Worm (Caenorhabditis elegans) whole organism, L2 larva: ENCODE data around the gene abch-1.
A peak's percentile ranks its signal among the peaks of the same experiment; 100 is the strongest.

Experiments
- C34F6.9 ChIP-seq: fragments of 150-350 bp; optimal IDR thresholded peaks from 2 replicates; lab custom pipeline; 2014; ENCODE audit warnings: missing biosample characterization, missing genetic modification characterization
- F13H6.1 ChIP-seq: sonication (generic microtip); optimal IDR thresholded peaks from 2 replicates; lab custom pipeline; 2016; ENCODE audit warnings: missing genetic modification characterization, missing compliant biosample characterization
- R02D3.7 ChIP-seq: fragments of 150-350 bp; optimal IDR thresholded peaks from 2 replicates; lab custom pipeline; 2014; ENCODE audit warnings: missing biosample characterization, missing genetic modification characterization
- Y55F3AM.14 ChIP-seq: fragments of 200-800 bp; sonication (Bioruptor generic); optimal IDR thresholded peaks from 2 replicates; lab custom pipeline; 2018; ENCODE audit warnings: mild to moderate bottlenecking, missing genetic modification characterization, missing compliant biosample characterization
- ZK546.5 ChIP-seq: sonication (generic microtip); optimal IDR thresholded peaks from 2 replicates; lab custom pipeline; 2017; ENCODE audit warnings: missing biosample characterization, missing genetic modification characterization
- alr-1 ChIP-seq: fragments of 150-350 bp; optimal IDR thresholded peaks from 2 replicates; lab custom pipeline; 2014; ENCODE audit warnings: missing biosample characterization, missing genetic modification characterization
- aly-2 ChIP-seq: fragments of 150-350 bp; optimal IDR thresholded peaks from 2 replicates; lab custom pipeline; 2014; ENCODE audit warnings: missing biosample characterization, missing genetic modification characterization
- ama-1 ChIP-seq: fragments of 150-350 bp; optimal IDR thresholded peaks from 2 replicates; lab custom pipeline; 2018; ENCODE audit warnings: inconsistent platforms
- blmp-1 ChIP-seq: sonication (generic microtip); optimal IDR thresholded peaks from 2 replicates; lab custom pipeline; 2017; ENCODE audit warnings: missing genetic modification characterization, mild to moderate bottlenecking, missing compliant biosample characterization, antibody characterized with exemption, moderate library complexity; ENCODE audit not compliant: insufficient read depth
- ceh-16 ChIP-seq: fragments of 150-350 bp; optimal IDR thresholded peaks from 2 replicates; lab custom pipeline; 2014; ENCODE audit warnings: missing biosample characterization, missing genetic modification characterization
- ceh-82 ChIP-seq: fragments of 150-350 bp; optimal IDR thresholded peaks from 2 replicates; lab custom pipeline; 2014; ENCODE audit warnings: missing biosample characterization, missing genetic modification characterization
- crh-2 ChIP-seq: sonication (generic microtip); optimal IDR thresholded peaks from 2 replicates; lab custom pipeline; 2017; ENCODE audit warnings: missing biosample characterization, missing genetic modification characterization
- dmd-4 ChIP-seq: sonication (generic microtip); optimal IDR thresholded peaks from 2 replicates; lab custom pipeline; 2017; ENCODE audit warnings: missing biosample characterization, missing genetic modification characterization
- egl-27 ChIP-seq: sonication (generic microtip); optimal IDR thresholded peaks from 3 replicates; lab custom pipeline; 2017; ENCODE audit warnings: missing biosample characterization, missing genetic modification reagents, missing genetic modification characterization
- elt-1 ChIP-seq: fragments of 150-350 bp; optimal IDR thresholded peaks from 2 replicates; lab custom pipeline; 2014; ENCODE audit warnings: missing biosample characterization, missing genetic modification characterization
- elt-3 ChIP-seq: sonication (generic microtip); optimal IDR thresholded peaks from 2 replicates; lab custom pipeline; 2017; ENCODE audit warnings: missing biosample characterization, missing genetic modification characterization
- fos-1 ChIP-seq: fragments of 150-350 bp; optimal IDR thresholded peaks from 2 replicates; lab custom pipeline; 2014; ENCODE audit warnings: missing biosample characterization, missing genetic modification characterization
- gmeb-1 ChIP-seq: fragments of 150-350 bp; optimal IDR thresholded peaks from 2 replicates; lab custom pipeline; 2014; ENCODE audit warnings: missing biosample characterization, missing genetic modification characterization
- lin-11 ChIP-seq: fragments of 150-350 bp; sonication (generic microtip); optimal IDR thresholded peaks from 2 replicates; lab custom pipeline; 2014; ENCODE audit warnings: missing biosample characterization, missing genetic modification characterization, inconsistent platforms, mixed read lengths
- lin-13 ChIP-seq: fragments of 150-350 bp; optimal IDR thresholded peaks from 2 replicates; lab custom pipeline; 2014; ENCODE audit warnings: missing biosample characterization, missing genetic modification reagents, missing genetic modification characterization
- lin-39 ChIP-seq: fragments of 150-350 bp; optimal IDR thresholded peaks from 2 replicates; lab custom pipeline; 2014; ENCODE audit warnings: missing biosample characterization, missing genetic modification reagents, missing genetic modification characterization
- lsy-2 ChIP-seq, 2 experiments: fragments of 150-350 bp in 1 of 2; sonication (generic microtip) in 1 of 2; optimal IDR thresholded peaks; 2 replicates each; lab custom pipeline; 2014 to 2017; ENCODE audit warnings: missing biosample characterization in 2 of 2, missing genetic modification characterization in 2 of 2
- mab-5 ChIP-seq: fragments of 150-350 bp; optimal IDR thresholded peaks from 2 replicates; lab custom pipeline; 2014; ENCODE audit warnings: missing biosample characterization, missing genetic modification characterization
- mbf-1 ChIP-seq: sonication (generic microtip); optimal IDR thresholded peaks from 2 replicates; lab custom pipeline; 2017; ENCODE audit warnings: missing biosample characterization, missing genetic modification characterization
- mdl-1 ChIP-seq, 2 experiments: fragments of 150-350 bp in 1 of 2; sonication (generic microtip) in 1 of 2; optimal IDR thresholded peaks; 2 replicates each; lab custom pipeline; 2017; ENCODE audit warnings: missing biosample characterization in 2 of 2, missing genetic modification characterization in 2 of 2
- nhr-10 ChIP-seq: sonication (generic microtip); optimal IDR thresholded peaks from 2 replicates; lab custom pipeline; 2017; ENCODE audit warnings: missing biosample characterization, missing genetic modification characterization
- nhr-11 ChIP-seq: fragments of 150-350 bp; optimal IDR thresholded peaks from 2 replicates; lab custom pipeline; 2014; ENCODE audit warnings: missing biosample characterization, missing genetic modification characterization
- nhr-12 ChIP-seq: fragments of 150-350 bp; optimal IDR thresholded peaks from 2 replicates; lab custom pipeline; 2014; ENCODE audit warnings: missing biosample characterization, missing genetic modification characterization
- nhr-129 ChIP-seq: fragments of 150-350 bp; optimal IDR thresholded peaks from 2 replicates; lab custom pipeline; 2014; ENCODE audit warnings: missing biosample characterization, missing genetic modification characterization
- nhr-21 ChIP-seq: fragments of 150-350 bp; optimal IDR thresholded peaks from 2 replicates; lab custom pipeline; 2014; ENCODE audit warnings: missing biosample characterization, missing genetic modification characterization
- nhr-23 ChIP-seq: fragments of 150-350 bp; optimal IDR thresholded peaks from 2 replicates; lab custom pipeline; 2014; ENCODE audit warnings: missing biosample characterization, missing genetic modification reagents, missing genetic modification characterization
- nhr-237 ChIP-seq: fragments of 150-350 bp; optimal IDR thresholded peaks from 2 replicates; lab custom pipeline; 2014; ENCODE audit warnings: missing biosample characterization, missing genetic modification characterization
- nhr-25 ChIP-seq: fragments of 150-350 bp; sonication (generic microtip); optimal IDR thresholded peaks from 3 replicates; lab custom pipeline; 2014; ENCODE audit warnings: missing biosample characterization, missing genetic modification characterization
- nhr-6 ChIP-seq: fragments of 150-350 bp; optimal IDR thresholded peaks from 2 replicates; lab custom pipeline; 2014; ENCODE audit warnings: missing biosample characterization, missing genetic modification characterization
- nhr-77 ChIP-seq: fragments of 150-350 bp; optimal IDR thresholded peaks from 2 replicates; lab custom pipeline; 2014; ENCODE audit warnings: missing biosample characterization, missing genetic modification characterization
- peb-1 ChIP-seq: fragments of 150-350 bp; optimal IDR thresholded peaks from 2 replicates; lab custom pipeline; 2014; ENCODE audit warnings: missing biosample characterization, missing genetic modification characterization
- sem-4 ChIP-seq: fragments of 150-350 bp; optimal IDR thresholded peaks from 2 replicates; lab custom pipeline; 2014; ENCODE audit warnings: missing biosample characterization, missing genetic modification reagents, missing genetic modification characterization
- skn-1 ChIP-seq: sonication (generic microtip); optimal IDR thresholded peaks from 2 replicates; lab custom pipeline; 2017; ENCODE audit warnings: missing biosample characterization, missing genetic modification characterization
- sma-3 ChIP-seq: sonication (generic microtip); optimal IDR thresholded peaks from 2 replicates; lab custom pipeline; 2016; ENCODE audit warnings: missing genetic modification reagents, missing genetic modification characterization, missing compliant biosample characterization
- sma-9 ChIP-seq, 2 experiments: fragments of 150-350 bp in 1 of 2; sonication (generic microtip) in 1 of 2; optimal IDR thresholded peaks; 2 replicates each; lab custom pipeline; 2014 to 2016; ENCODE audit warnings: missing genetic modification characterization in 2 of 2, mild to moderate bottlenecking in 1 of 2, missing biosample characterization in 1 of 2, missing compliant biosample characterization in 1 of 2, missing genetic modification reagents in 1 of 2, moderate library complexity in 1 of 2
- snpc-4 ChIP-seq: fragments of 150-350 bp; optimal IDR thresholded peaks from 2 replicates; lab custom pipeline; 2014; ENCODE audit warnings: missing biosample characterization, missing genetic modification characterization
- unc-39 ChIP-seq: fragments of 150-350 bp; optimal IDR thresholded peaks from 2 replicates; lab custom pipeline; 2014; ENCODE audit warnings: missing biosample characterization, missing genetic modification characterization
- unc-55 ChIP-seq: fragments of 150-350 bp; sonication (generic microtip); optimal IDR thresholded peaks from 3 replicates; lab custom pipeline; 2014; ENCODE audit warnings: missing biosample characterization, missing genetic modification reagents, missing genetic modification characterization
- unc-62 ChIP-seq: fragments of 150-350 bp; optimal IDR thresholded peaks from 2 replicates; lab custom pipeline; 2014; ENCODE audit warnings: missing biosample characterization, missing genetic modification reagents, missing genetic modification characterization
- zag-1 ChIP-seq: fragments of 150-350 bp; optimal IDR thresholded peaks from 2 replicates; lab custom pipeline; 2014; ENCODE audit warnings: missing biosample characterization, missing genetic modification characterization
- ztf-1 ChIP-seq: fragments of 200-800 bp; sonication (Bioruptor generic); conservative IDR thresholded peaks from 2 replicates; pipeline ENCODE4 v1.3.6; 2022; ENCODE audit warnings: missing genetic modification characterization, missing compliant biosample characterization
- ztf-11 ChIP-seq: sonication (generic microtip); optimal IDR thresholded peaks from 2 replicates; lab custom pipeline; 2017; ENCODE audit warnings: missing biosample characterization, missing genetic modification characterization
- ztf-4 ChIP-seq: fragments of 150-350 bp; optimal IDR thresholded peaks from 2 replicates; lab custom pipeline; 2014; ENCODE audit warnings: missing biosample characterization, missing genetic modification characterization

Gene abch-1

ce11 chrII:6535957-6536424 lies 4.6 kb upstream of the abch-1 start, which contains the start of gene utp-20:
Gene utp-20 (plus strand): TSS chrII:6536374.
- no peak for TF ChIP-seq ceh-82
- peak; percentile 44 for TF ChIP-seq crh-2 (tag; lab: Kevin White, UChicago)
- TF ChIP-seq skn-1 (tag; lab: Kevin White, UChicago) = no peak
- TF ChIP-seq Y55F3AM.14 (GFP tag; lab: Kevin White, UChicago) = no peak
- TF ChIP-seq nhr-12 (tag; lab: Kevin White, UChicago) = no peak
- no peak for TF ChIP-seq fos-1
- no peak for TF ChIP-seq sem-4 (tag; lab: Kevin White, UChicago)
- TF ChIP-seq mab-5 (tag; lab: Kevin White, UChicago) = peak; percentile 13
- peak; percentile 87 for TF ChIP-seq unc-55 (GFP tag; lab: Kevin White, UChicago)
- TF ChIP-seq nhr-77 (tag; lab: Kevin White, UChicago) = no peak
- TF ChIP-seq nhr-10 = no peak
- peak; percentile 55 for TF ChIP-seq sma-3 (GFP tag; lab: Kevin White, UChicago)
- TF ChIP-seq ama-1 (lab: Kevin White, UChicago) = no peak
- no peak for TF ChIP-seq lin-11 (tag; lab: Kevin White, UChicago)
- no peak for TF ChIP-seq unc-39 (tag; lab: Kevin White, UChicago)
- TF ChIP-seq nhr-11 (tag; lab: Kevin White, UChicago) = no peak
- no peak for TF ChIP-seq ztf-1 (GFP tag; lab: Robert Waterston, UW)
- TF ChIP-seq ZK546.5 (tag; lab: Kevin White, UChicago) = no peak
- no peak for TF ChIP-seq peb-1 (tag; lab: Kevin White, UChicago)
- no peak for TF ChIP-seq nhr-237 (tag; lab: Kevin White, UChicago)
- TF ChIP-seq nhr-6 (tag; lab: Kevin White, UChicago) = no peak
- no peak for TF ChIP-seq unc-62 (GFP tag; lab: Kevin White, UChicago)
- TF ChIP-seq zag-1 = no peak
- no peak for TF ChIP-seq mbf-1 (tag; lab: Kevin White, UChicago)
- peak; percentile 64 for TF ChIP-seq C34F6.9 (tag; lab: Kevin White, UChicago)
- no peak for TF ChIP-seq R02D3.7 (tag; lab: Kevin White, UChicago)
- no peak for TF ChIP-seq ztf-11 (tag; lab: Kevin White, UChicago)
- no peak for TF ChIP-seq lin-39 (tag; lab: Kevin White, UChicago)
- peak; percentile 90 for TF ChIP-seq gmeb-1
- no peak for TF ChIP-seq mdl-1 (tag; optimal IDR thresholded peaks at IDR 0.05; lab: Kevin White, UChicago)
- no peak for TF ChIP-seq aly-2
- no peak for TF ChIP-seq ceh-16
- TF ChIP-seq dmd-4 (tag; lab: Kevin White, UChicago) = no peak
- TF ChIP-seq snpc-4 (tag; lab: Kevin White, UChicago) = no peak
- TF ChIP-seq elt-3 (tag; lab: Kevin White, UChicago) = no peak
- TF ChIP-seq alr-1 = no peak
- TF ChIP-seq lin-13 (GFP tag; lab: Kevin White, UChicago) = peak; percentile 44
- peak; percentile 5 for TF ChIP-seq F13H6.1 (tag; lab: Kevin White, UChicago)
- peak; percentile 61 for TF ChIP-seq nhr-129 (tag; lab: Kevin White, UChicago)
- TF ChIP-seq nhr-21 (tag; lab: Kevin White, UChicago) = no peak
- no peak for TF ChIP-seq ztf-4
- no peak for TF ChIP-seq blmp-1
- no peak for TF ChIP-seq elt-1 (tag; lab: Kevin White, UChicago)
- peak; percentile 30 for TF ChIP-seq sma-9 (GFP tag; optimal IDR thresholded peaks at IDR 0.05; lab: Kevin White, UChicago)
- no peak for TF ChIP-seq sma-9 (tag; optimal IDR thresholded peaks at IDR 0.05; lab: Kevin White, UChicago)
- TF ChIP-seq lsy-2 (tag; optimal IDR thresholded peaks at IDR 0.05; lab: Kevin White, UChicago) = peak in 1 of 2 experiments; percentile 81
- TF ChIP-seq nhr-23 (tag; lab: Kevin White, UChicago) = no peak
- no peak for TF ChIP-seq nhr-25 (tag; lab: Kevin White, UChicago)
- TF ChIP-seq egl-27 = no peak
